Worm (Caenorhabditis elegans) whole organism, midembryonic: ENCODE measurements around the gene nucb-1.

Experiments
- cog-1 ChIP-seq: sonication (generic microtip); optimal IDR thresholded peaks from 2 replicates; lab custom pipeline; 2016; ENCODE audit warnings: missing genetic modification characterization, missing compliant biosample characterization
- tab-1 ChIP-seq: fragments of 200-800 bp; sonication (Bioruptor generic); IDR thresholded peaks from 2 replicates; pipeline ENCODE4 v1.3.6; 2022; ENCODE audit warnings: missing genetic modification characterization, missing compliant biosample characterization

ce11 chrX:10203501-10203900 lies 6.0 kb downstream of the nucb-1 start:
- no peak for TF ChIP-seq tab-1 (GFP tag; lab: Robert Waterston, UW)
- TF ChIP-seq cog-1 (tag; lab: Kevin White, UChicago), result no peak
